Worm (Caenorhabditis elegans): Measurements from ENCODE around the gene M04B2.6.

The M04B2.6 gene

DNA sequence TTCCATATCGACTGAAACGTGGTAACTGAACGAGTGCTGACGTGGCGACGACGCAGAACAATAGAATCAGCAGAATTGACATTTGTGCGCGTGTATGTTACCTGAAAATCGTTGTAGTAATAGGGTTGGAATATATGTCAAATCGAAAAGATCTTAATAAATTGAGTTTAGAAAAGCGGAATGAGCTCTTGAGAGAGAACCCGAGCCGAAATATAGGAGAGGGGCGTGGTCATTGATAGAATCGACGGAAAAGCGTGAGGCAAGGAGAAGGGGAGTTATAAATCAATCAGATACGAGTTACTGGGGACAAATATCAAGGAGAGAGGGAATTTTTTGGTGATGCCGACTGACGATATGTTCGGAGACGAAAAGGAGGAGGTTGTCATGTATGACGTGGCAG, at the start of gene M04B2.6:
M04B2.6 (minus strand) TSS at position 101 of the 400 bp plus-strand sequence.
- TF ChIP-seq ztf-26 (tag; optimal IDR thresholded peaks at IDR 0.05) (no peak), mes-4 (tag; optimal IDR thresholded peaks at IDR 0.05) (no peak), ceh-79 (tag; optimal IDR thresholded peaks at IDR 0.05) (no peak), ceh-58 (GFP tag; IDR thresholded peaks at IDR 0.05) (no peak), rec-8 (tag; optimal IDR thresholded peaks at IDR 0.05) (no peak), athp-1 (tag; optimal IDR thresholded peaks at IDR 0.05) (no peak), lin-26 (GFP tag; IDR thresholded peaks at IDR 0.05) (no peak), dpl-1 (GFP tag; optimal IDR thresholded peaks at IDR 0.05) (no peak), unc-130 (GFP tag; optimal IDR thresholded peaks at IDR 0.05) (no peak), attf-5 (GFP tag; optimal IDR thresholded peaks at IDR 0.05) (no peak), hlh-12 (tag; optimal IDR thresholded peaks at IDR 0.05) (no peak), lin-35 (GFP tag; optimal IDR thresholded peaks at IDR 0.05) (no peak), ekl-4 (GFP tag; IDR thresholded peaks at IDR 0.05) (no peak), lin-40 (tag; optimal IDR thresholded peaks at IDR 0.05) (no peak), madf-3 (GFP tag; IDR thresholded peaks at IDR 0.05) (no peak), ztf-28 (GFP tag; IDR thresholded peaks at IDR 0.05) (no peak)

DNA sequence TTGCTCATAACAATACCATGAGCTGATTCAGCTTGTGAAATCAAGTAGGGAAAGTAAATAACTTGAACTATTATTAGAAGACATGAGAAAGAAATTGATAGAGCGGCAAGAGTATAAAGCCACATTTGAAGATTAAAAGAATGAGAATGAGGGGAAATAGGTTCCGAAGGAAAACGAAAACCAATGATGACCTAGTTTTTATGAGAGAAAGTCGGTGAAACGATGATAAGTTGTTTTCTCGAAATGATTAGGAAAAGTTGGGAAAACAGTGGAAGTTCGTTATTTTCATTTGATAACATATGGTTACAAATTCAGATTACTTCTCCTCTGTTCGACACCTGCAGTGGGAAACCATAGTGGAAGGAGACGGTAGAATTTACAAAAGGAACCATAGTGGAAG, 41.2 kb upstream of the M04B2.6 start, which contains the start of gene col-128:
col-128 (minus strand) TSS at position 148 of the 400 bp plus-strand sequence.
- TF ChIP-seq attf-3 (GFP tag; conservative IDR thresholded peaks at IDR 0.05) (no peak), efl-1 (GFP tag; optimal IDR thresholded peaks at IDR 0.05) (no peak), akir-1 (GFP tag; optimal IDR thresholded peaks at IDR 0.05) (no peak), lin-35 (GFP tag; optimal IDR thresholded peaks at IDR 0.05) (no peak), madf-3 (GFP tag; IDR thresholded peaks at IDR 0.05) (no peak), lin-26 (GFP tag; IDR thresholded peaks at IDR 0.05) (no peak), B0261.1 (tag; optimal IDR thresholded peaks at IDR 0.05) (no peak), bed-1 (GFP tag; IDR thresholded peaks at IDR 0.05) (no peak), lsy-27 (tag; optimal IDR thresholded peaks at IDR 0.05; ENCODE audit: borderline replicate concordance, insufficient read depth) (no peak), F33H1.4 (GFP tag; IDR thresholded peaks at IDR 0.05) (no peak), repo-1 (tag; optimal IDR thresholded peaks at IDR 0.05) (no peak), ccch-3 (GFP tag; optimal IDR thresholded peaks at IDR 0.05) (no peak), hrde-1 (tag; optimal IDR thresholded peaks at IDR 0.05; ENCODE audit: borderline replicate concordance) (no peak)

DNA sequence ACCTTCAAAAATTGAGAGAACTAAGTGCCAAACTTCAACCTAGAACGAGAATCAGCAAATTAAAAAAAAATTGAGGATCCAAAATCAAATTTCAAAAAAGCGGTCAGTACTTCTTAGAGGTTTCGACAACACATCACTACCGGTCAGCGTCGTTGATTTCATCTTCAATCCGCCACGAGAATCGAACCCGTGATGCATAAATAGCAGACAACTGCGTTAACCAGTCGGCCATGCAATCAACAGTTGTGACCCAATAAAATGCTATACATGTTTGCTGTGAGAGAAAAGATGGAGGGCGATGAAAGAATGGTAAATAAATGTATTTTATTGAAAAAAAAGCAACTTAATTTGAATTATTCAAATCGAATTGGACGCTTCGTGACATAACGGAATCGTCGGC, 39.1 kb upstream of the M04B2.6 start:
- TF ChIP-seq B0035.1 (tag; optimal IDR thresholded peaks at IDR 0.05) (no peak), lin-40 (tag; optimal IDR thresholded peaks at IDR 0.05) (no peak), sea-2 (GFP tag; IDR thresholded peaks at IDR 0.05) (no peak), let-607 (tag; optimal IDR thresholded peaks at IDR 0.05) (peak; percentile 62 to 68), hlh-26 (GFP tag; conservative IDR thresholded peaks at IDR 0.05) (no peak), atf-7 (tag; optimal IDR thresholded peaks at IDR 0.05) (no peak), tbp1 (GFP tag; optimal IDR thresholded peaks at IDR 0.05) (peak; percentile 99), tbx-9 (tag; optimal IDR thresholded peaks at IDR 0.05; ENCODE audit: borderline replicate concordance) (no peak), Y79H2A.3 (GFP tag; conservative IDR thresholded peaks at IDR 0.05) (no peak), snpc-1.3 (tag; optimal IDR thresholded peaks at IDR 0.05; ENCODE audit: insufficient read depth) (peak; percentile 87), F57C9.4 (tag; optimal IDR thresholded peaks at IDR 0.05) (no peak), madf-3 (GFP tag; IDR thresholded peaks at IDR 0.05) (0 out of 2 replicates have a peak, but pooled peaks have one; percentile 20), ccch-3 (GFP tag; optimal IDR thresholded peaks at IDR 0.05) (no peak), egl-44 (GFP tag; IDR thresholded peaks at IDR 0.05) (no peak), lin-26 (GFP tag; IDR thresholded peaks at IDR 0.05) (peak; percentile 85), ztf-3 (GFP tag; optimal IDR thresholded peaks at IDR 0.05) (no peak), gei-17 (GFP tag; optimal IDR thresholded peaks at IDR 0.05) (no peak), lin-35 (GFP tag; optimal IDR thresholded peaks at IDR 0.05) (peak in 1 of 3 experiments; percentile 8), T07F8.4 (tag; optimal IDR thresholded peaks at IDR 0.05) (peak; percentile 82), ceh-79 (tag; optimal IDR thresholded peaks at IDR 0.05) (peak; percentile 20), nhr-27 (tag; optimal IDR thresholded peaks at IDR 0.05) (no peak), akir-1 (GFP tag; optimal IDR thresholded peaks at IDR 0.05) (peak; percentile 32), ztf-6 (GFP tag; IDR thresholded peaks at IDR 0.05) (no peak), F57A8.1 (GFP tag; optimal IDR thresholded peaks at IDR 0.05) (no peak), him-1 (tag; optimal IDR thresholded peaks at IDR 0.05) (peak; percentile 96), dpff-1 (tag; optimal IDR thresholded peaks at IDR 0.05) (no peak), repo-1 (tag; optimal IDR thresholded peaks at IDR 0.05) (no peak)

Measured in whole organism, young adult.